Worm (Caenorhabditis elegans): ENCODE measurements around the gene smz-1.

The smz-1 gene

DNA sequence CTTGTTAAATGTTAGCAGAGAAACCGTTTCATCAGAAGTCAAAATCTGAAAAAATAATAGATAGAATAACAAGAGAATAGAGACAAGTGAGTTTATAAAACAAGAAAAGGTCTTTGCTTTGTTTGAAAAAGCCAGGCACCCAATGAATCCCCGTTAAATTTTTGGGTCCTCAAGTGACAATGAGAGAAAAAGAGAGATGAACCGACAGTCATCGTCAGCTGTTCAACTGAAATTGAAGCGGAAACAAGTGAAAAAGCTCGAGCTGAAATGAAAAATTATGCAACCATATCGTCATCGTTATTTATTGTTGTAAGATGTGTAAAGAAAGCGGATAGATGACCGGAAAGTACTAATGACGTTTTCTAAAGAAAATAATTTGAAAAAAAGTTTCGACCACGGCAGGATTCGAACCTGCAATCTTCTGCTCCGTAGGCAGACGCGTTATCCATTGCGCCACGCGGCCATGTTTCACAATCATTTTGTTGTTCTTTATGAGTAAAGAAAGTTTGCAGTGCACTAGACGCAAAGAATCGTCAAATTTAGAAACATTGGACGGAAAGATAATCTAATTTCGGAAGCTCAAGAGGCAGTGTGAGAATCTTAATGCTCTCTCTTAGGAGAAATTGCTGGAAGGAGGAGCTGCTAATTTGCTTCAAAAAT lies 37.2 kb upstream of the smz-1 start, which contains the start of gene F08G5.3 (continued):
- TF ChIP-seq ekl-4 (GFP tag; IDR thresholded peaks at IDR 0.05), result 0 out of 2 replicates have a peak, but pooled peaks have one; percentile 46
- TF ChIP-seq hlh-26 (GFP tag; conservative IDR thresholded peaks at IDR 0.05), result no peak
- TF ChIP-seq lsl-1 (GFP tag; optimal IDR thresholded peaks at IDR 0.05), result peak; percentile 43
- peak; percentile 9 for TF ChIP-seq dpl-1 (GFP tag; optimal IDR thresholded peaks at IDR 0.05)
- TF ChIP-seq ztf-26 (tag; optimal IDR thresholded peaks at IDR 0.05), result peak; percentile 26
- no peak for TF ChIP-seq lsy-27 (tag; optimal IDR thresholded peaks at IDR 0.05; ENCODE audit: borderline replicate concordance, insufficient read depth)
- peak; percentile 67 for TF ChIP-seq hmg-1.2 (GFP tag; IDR thresholded peaks at IDR 0.05)
- peak; percentile 22; the same call in 1 of the 2 replicates for TF ChIP-seq rcor-1 (GFP tag; IDR thresholded peaks at IDR 0.05)
- TF ChIP-seq mxl-1 (tag; optimal IDR thresholded peaks at IDR 0.05), result peak; percentile 45
- TF ChIP-seq die-1 (tag; optimal IDR thresholded peaks at IDR 0.05), result peak; percentile 89
- no peak for TF ChIP-seq nfya-2 (GFP tag; IDR thresholded peaks at IDR 0.05)
- no peak for TF ChIP-seq nhr-179 (tag; optimal IDR thresholded peaks at IDR 0.05)
- TF ChIP-seq Y79H2A.3 (GFP tag; conservative IDR thresholded peaks at IDR 0.05), result no peak
- TF ChIP-seq chd-7 (tag; optimal IDR thresholded peaks at IDR 0.05), result peak; percentile 47
- TF ChIP-seq let-607 (tag; optimal IDR thresholded peaks at IDR 0.05), result peak in 1 of 2 experiments; percentile 29
- peak; percentile 70 for TF ChIP-seq cebp-1 (GFP tag; IDR thresholded peaks at IDR 0.05)
- TF ChIP-seq cebp-1 (tag; optimal IDR thresholded peaks at IDR 0.05), result peak; percentile 85
- TF ChIP-seq F37B4.10 (GFP tag; IDR thresholded peaks at IDR 0.05), result 0 out of 2 replicates have a peak, but pooled peaks have one; percentile 59
- TF ChIP-seq unc-130 (GFP tag; optimal IDR thresholded peaks at IDR 0.05), result peak; percentile 34
- TF ChIP-seq xnd-1 (tag; optimal IDR thresholded peaks at IDR 0.05), result no peak
- TF ChIP-seq egl-18 (GFP tag; IDR thresholded peaks at IDR 0.05), result 0 out of 2 replicates have a peak, but pooled peaks have one; percentile 9
- no peak for TF ChIP-seq nhr-27 (tag; optimal IDR thresholded peaks at IDR 0.05)
- TF ChIP-seq K11D2.4 (GFP tag; IDR thresholded peaks at IDR 0.05), result no peak
- TF ChIP-seq zfh-2 (GFP tag; conservative IDR thresholded peaks at IDR 0.05), result no peak
- TF ChIP-seq snpc-3.4 (tag; optimal IDR thresholded peaks at IDR 0.05), result peak; percentile 71
- no peak for TF ChIP-seq Y95B8A.8 (GFP tag; IDR thresholded peaks at IDR 0.05)
- peak; percentile 43; the same call in 1 of the 2 replicates for TF ChIP-seq madf-6 (GFP tag; IDR thresholded peaks at IDR 0.05)
- peak; percentile 57; the same call in 1 of the 2 replicates for TF ChIP-seq hsf-1 (GFP tag; IDR thresholded peaks at IDR 0.05)
- peak; percentile 66; the same call in 1 of the 2 replicates for TF ChIP-seq ztf-28 (GFP tag; IDR thresholded peaks at IDR 0.05)
- 0 out of 2 replicates have a peak, but pooled peaks have one; percentile 33 for TF ChIP-seq C17E4.6 (GFP tag; IDR thresholded peaks at IDR 0.05)
- no peak for TF ChIP-seq let-526 (GFP tag; IDR thresholded peaks at IDR 0.05)
- TF ChIP-seq sptf-2 (GFP tag; optimal IDR thresholded peaks at IDR 0.05), result no peak
- 0 out of 2 replicates have a peak, but pooled peaks have one; percentile 64 for TF ChIP-seq ceh-40 (GFP tag; IDR thresholded peaks at IDR 0.05)
- TF ChIP-seq ztf-6 (GFP tag; IDR thresholded peaks at IDR 0.05), result no peak
- 0 out of 2 replicates have a peak, but pooled peaks have one; percentile 21 for TF ChIP-seq C06A6.2 (GFP tag; conservative IDR thresholded peaks at IDR 0.05)
- peak; percentile 94 for TF ChIP-seq ztf-25 (GFP tag; IDR thresholded peaks at IDR 0.05)
- no peak for TF ChIP-seq Y67H2A.10 (GFP tag; conservative IDR thresholded peaks at IDR 0.05)
- peak; percentile 24 for TF ChIP-seq repo-1 (tag; optimal IDR thresholded peaks at IDR 0.05)
- TF ChIP-seq nfyb-1 (GFP tag; IDR thresholded peaks at IDR 0.05), result peak; percentile 84
- TF ChIP-seq nhr-120 (GFP tag; IDR thresholded peaks at IDR 0.05), result no peak
- no peak for TF ChIP-seq lir-1 (GFP tag; conservative IDR thresholded peaks at IDR 0.05)
- peak; percentile 81 for TF ChIP-seq B0261.1 (tag; optimal IDR thresholded peaks at IDR 0.05)
- peak; percentile 63 for TF ChIP-seq attf-5 (GFP tag; optimal IDR thresholded peaks at IDR 0.05)
- TF ChIP-seq aptf-2 (GFP tag; conservative IDR thresholded peaks at IDR 0.05), result no peak
- TF ChIP-seq akir-1 (GFP tag; optimal IDR thresholded peaks at IDR 0.05), result no peak
- TF ChIP-seq F39B2.1 (GFP tag; IDR thresholded peaks at IDR 0.05), result no peak
- TF ChIP-seq pbrm-1 (GFP tag; IDR thresholded peaks at IDR 0.05), result peak; percentile 77

Data from whole organism, young adult.